Worm (Caenorhabditis elegans) whole organism, L1 larva: ENCODE measurements around the gene paa-1.

Experiments
- C04F5.9 ChIP-seq: sonication (generic microtip); optimal IDR thresholded peaks from 2 replicates; lab custom pipeline; 2016; ENCODE audit warnings: missing genetic modification characterization, missing compliant biosample characterization
- C16A3.4 ChIP-seq: fragments of 150-350 bp; optimal IDR thresholded peaks from 2 replicates; lab custom pipeline; 2014; ENCODE audit warnings: missing biosample characterization, missing genetic modification characterization
- F16B12.6 ChIP-seq: fragments of 150-350 bp; optimal IDR thresholded peaks from 2 replicates; lab custom pipeline; 2014; ENCODE audit warnings: missing biosample characterization, missing genetic modification characterization
- Y116A8C.19 ChIP-seq: sonication (generic microtip); optimal IDR thresholded peaks from 2 replicates; lab custom pipeline; 2016; ENCODE audit warnings: missing compliant biosample characterization, missing genetic modification characterization, borderline replicate concordance
- aha-1 ChIP-seq: fragments of 150-350 bp; optimal IDR thresholded peaks from 2 replicates; lab custom pipeline; 2014; ENCODE audit warnings: missing biosample characterization, missing genetic modification characterization
- alr-1 ChIP-seq: fragments of 200-800 bp; sonication (Bioruptor generic); optimal IDR thresholded peaks from 2 replicates; lab custom pipeline; 2018; ENCODE audit warnings: borderline replicate concordance, mild to moderate bottlenecking, missing genetic modification characterization, missing compliant biosample characterization
- ama-1 ChIP-seq: fragments of 150-350 bp; optimal IDR thresholded peaks from 2 replicates; lab custom pipeline; 2014
- blmp-1 ChIP-seq: fragments of 150-350 bp; optimal IDR thresholded peaks from 2 replicates; lab custom pipeline; 2014; ENCODE audit warnings: missing biosample characterization, missing genetic modification characterization
- ceh-63 ChIP-seq: fragments of 200-800 bp; sonication (Bioruptor generic); optimal IDR thresholded peaks from 2 replicates; lab custom pipeline; 2018; ENCODE audit warnings: mild to moderate bottlenecking, missing genetic modification characterization, missing compliant biosample characterization
- ceh-82 ChIP-seq, 3 experiments: fragments of 150-350 bp in 1 of 3; sonication (generic microtip) in 2 of 3; optimal IDR thresholded peaks; 2 replicates each; lab custom pipeline; 2014 to 2017; ENCODE audit warnings: missing biosample characterization in 3 of 3, missing genetic modification characterization in 3 of 3
- dpl-1 ChIP-seq, 3 experiments: fragments of 150-350 bp in 2 of 3; sonication (generic microtip) in 1 of 3; optimal IDR thresholded peaks; 2 replicates each; lab custom pipeline; 2014 to 2017; ENCODE audit warnings: missing biosample characterization in 3 of 3, missing genetic modification characterization in 3 of 3, missing genetic modification reagents in 3 of 3
- efl-1 ChIP-seq, 4 experiments: fragments of 150-350 bp; optimal IDR thresholded peaks in 3 of 4; peaks in 1 of 4; 1 replicate in 1 of 4; 2 replicates in 3 of 4; lab custom pipeline; 2014; ENCODE audit warnings: missing biosample characterization in 2 of 4, missing genetic modification characterization in 2 of 4, missing genetic modification reagents in 2 of 4
- egl-13 ChIP-seq: sonication (generic microtip); optimal IDR thresholded peaks from 2 replicates; lab custom pipeline; 2016; ENCODE audit warnings: missing genotype, missing genetic modification reagents, missing genetic modification characterization, missing compliant biosample characterization
- elt-2 ChIP-seq: sonication (generic microtip); optimal IDR thresholded peaks from 2 replicates; lab custom pipeline; 2016; ENCODE audit warnings: missing genetic modification characterization, mild to moderate bottlenecking, inconsistent platforms, missing compliant biosample characterization, missing genetic modification reagents
- elt-3 ChIP-seq, 6 experiments: fragments of 150-350 bp in 1 of 6; sonication (generic microtip); optimal IDR thresholded peaks; 2 replicates each; lab custom pipeline; 2017 to 2018; ENCODE audit warnings: missing biosample characterization in 6 of 6, missing genetic modification characterization in 6 of 6, inconsistent platforms in 1 of 6
- grh-1 ChIP-seq: fragments of 200-800 bp; sonication (Bioruptor generic); IDR thresholded peaks from 2 replicates; pipeline ENCODE4 v1.3.6; 2022; ENCODE audit warnings: missing genetic modification reagents, missing genetic modification characterization, missing compliant biosample characterization
- hlh-17 ChIP-seq: fragments of 200-800 bp; sonication (Bioruptor generic); optimal IDR thresholded peaks from 2 replicates; lab custom pipeline; 2018; ENCODE audit warnings: missing genetic modification characterization, mild to moderate bottlenecking, missing compliant biosample characterization, moderate library complexity, borderline replicate concordance
- hlh-4 ChIP-seq: sonication (generic microtip); optimal IDR thresholded peaks from 2 replicates; lab custom pipeline; 2016; ENCODE audit warnings: mild to moderate bottlenecking, missing genetic modification characterization, missing compliant biosample characterization
- lin-13 ChIP-seq: fragments of 150-350 bp; optimal IDR thresholded peaks from 2 replicates; lab custom pipeline; 2014; ENCODE audit warnings: missing biosample characterization, missing genetic modification reagents, missing genetic modification characterization
- lin-14 ChIP-seq: fragments of 200-800 bp; sonication (Bioruptor generic); optimal IDR thresholded peaks from 2 replicates; lab custom pipeline; 2018; ENCODE audit warnings: mild to moderate bottlenecking, missing genetic modification characterization, moderate library complexity, missing compliant biosample characterization
- lin-15B ChIP-seq: fragments of 150-350 bp; sonication (generic microtip); optimal IDR thresholded peaks from 3 replicates; lab custom pipeline; 2014; ENCODE audit warnings: missing biosample characterization, missing genetic modification characterization
- lin-35 ChIP-seq, 2 experiments: fragments of 150-350 bp; optimal IDR thresholded peaks; 2 replicates each; lab custom pipeline; 2014; ENCODE audit warnings: missing biosample characterization in 2 of 2, missing genetic modification characterization in 2 of 2, missing genetic modification reagents in 2 of 2
- lin-39 ChIP-seq: fragments of 150-350 bp; optimal IDR thresholded peaks from 2 replicates; lab custom pipeline; 2014; ENCODE audit warnings: missing biosample characterization, missing genetic modification reagents, missing genetic modification characterization
- lir-3 ChIP-seq: sonication (generic microtip); optimal IDR thresholded peaks from 2 replicates; lab custom pipeline; 2016; ENCODE audit warnings: mild to moderate bottlenecking, missing genetic modification characterization, moderate library complexity, missing compliant biosample characterization; ENCODE audit not compliant: poor library complexity
- lsy-2 ChIP-seq, 2 experiments: fragments of 150-350 bp; optimal IDR thresholded peaks; 2 replicates each; lab custom pipeline; 2014; ENCODE audit warnings: missing biosample characterization in 2 of 2, missing genetic modification characterization in 2 of 2
- mef-2 ChIP-seq: fragments of 150-350 bp; optimal IDR thresholded peaks from 2 replicates; lab custom pipeline; 2014; ENCODE audit warnings: missing biosample characterization, missing genetic modification characterization
- mep-1 ChIP-seq: fragments of 150-350 bp; optimal IDR thresholded peaks from 2 replicates; lab custom pipeline; 2014; ENCODE audit warnings: missing biosample characterization, missing genetic modification characterization
- nhr-11 ChIP-seq: fragments of 150-350 bp; optimal IDR thresholded peaks from 2 replicates; lab custom pipeline; 2014; ENCODE audit warnings: missing biosample characterization, missing genetic modification characterization
- nhr-19 ChIP-seq: fragments of 200-800 bp; sonication (Bioruptor generic); conservative IDR thresholded peaks from 2 replicates; pipeline ENCODE4 v1.3.6; 2022; ENCODE audit warnings: missing genetic modification characterization, missing compliant biosample characterization
- nhr-20 ChIP-seq: sonication (generic microtip); optimal IDR thresholded peaks from 2 replicates; lab custom pipeline; 2016; ENCODE audit warnings: mild to moderate bottlenecking, missing genetic modification characterization, missing compliant biosample characterization
- nhr-28 ChIP-seq: fragments of 150-350 bp; optimal IDR thresholded peaks from 2 replicates; lab custom pipeline; 2014; ENCODE audit warnings: missing biosample characterization, missing genetic modification characterization
- nhr-47 ChIP-seq: sonication (generic microtip); optimal IDR thresholded peaks from 2 replicates; lab custom pipeline; 2016; ENCODE audit warnings: mild to moderate bottlenecking, missing genetic modification characterization, moderate library complexity, missing compliant biosample characterization
- nhr-71 ChIP-seq: sonication (generic microtip); optimal IDR thresholded peaks from 2 replicates; lab custom pipeline; 2016; ENCODE audit warnings: mild to moderate bottlenecking, missing genetic modification characterization, moderate library complexity, missing compliant biosample characterization
- nhr-77 ChIP-seq: fragments of 150-350 bp; optimal IDR thresholded peaks from 2 replicates; lab custom pipeline; 2014; ENCODE audit warnings: missing biosample characterization, missing genetic modification characterization
- nhr-85 ChIP-seq: sonication (generic microtip); peaks from one replicate; lab custom pipeline; 2016; ENCODE audit warnings: missing genetic modification characterization, inconsistent platforms, missing compliant biosample characterization
- nhr-90 ChIP-seq: sonication (generic microtip); optimal IDR thresholded peaks from 2 replicates; lab custom pipeline; 2016; ENCODE audit warnings: mild to moderate bottlenecking, missing genetic modification characterization, missing compliant biosample characterization; ENCODE audit not compliant: poor library complexity
- pax-3 ChIP-seq: fragments of 200-800 bp; sonication (Bioruptor generic); optimal IDR thresholded peaks from 2 replicates; lab custom pipeline; 2018; ENCODE audit warnings: mild to moderate bottlenecking, missing genetic modification characterization, moderate library complexity, missing compliant biosample characterization
- rnt-1 ChIP-seq: sonication (generic microtip); optimal IDR thresholded peaks from 2 replicates; lab custom pipeline; 2016; ENCODE audit warnings: mild to moderate bottlenecking, missing genetic modification characterization, moderate library complexity, missing compliant biosample characterization
- skn-1 ChIP-seq: fragments of 150-350 bp; optimal IDR thresholded peaks from 2 replicates; lab custom pipeline; 2014; ENCODE audit warnings: missing biosample characterization, missing genetic modification characterization
- snu-23 ChIP-seq: sonication (generic microtip); optimal IDR thresholded peaks from 2 replicates; lab custom pipeline; 2016; ENCODE audit warnings: missing genetic modification characterization, missing compliant biosample characterization
- sox-4 ChIP-seq: sonication (generic microtip); optimal IDR thresholded peaks from 2 replicates; lab custom pipeline; 2016; ENCODE audit warnings: missing genetic modification characterization, missing compliant biosample characterization
- swsn-7 ChIP-seq: sonication (generic microtip); optimal IDR thresholded peaks from 2 replicates; lab custom pipeline; 2016; ENCODE audit warnings: missing genetic modification characterization, missing compliant biosample characterization
- tlp-1 ChIP-seq: fragments of 150-350 bp; optimal IDR thresholded peaks from 2 replicates; lab custom pipeline; 2014; ENCODE audit warnings: missing biosample characterization, missing genetic modification characterization
- unc-130 ChIP-seq: fragments of 150-350 bp; optimal IDR thresholded peaks from 2 replicates; lab custom pipeline; 2017; ENCODE audit warnings: missing biosample characterization, missing genetic modification characterization, inconsistent platforms
- unc-98 ChIP-seq: fragments of 200-800 bp; sonication (Bioruptor generic); IDR thresholded peaks from 2 replicates; pipeline ENCODE4 v1.3.6; 2022; ENCODE audit warnings: missing genetic modification characterization, missing compliant biosample characterization
- xbp-1 ChIP-seq: sonication (generic microtip); optimal IDR thresholded peaks from 2 replicates; lab custom pipeline; 2016; ENCODE audit warnings: missing genetic modification characterization, missing compliant biosample characterization
- ztf-4 ChIP-seq: fragments of 150-350 bp; optimal IDR thresholded peaks from 2 replicates; lab custom pipeline; 2014; ENCODE audit warnings: missing biosample characterization, missing genetic modification characterization

The paa-1 gene

DNA sequence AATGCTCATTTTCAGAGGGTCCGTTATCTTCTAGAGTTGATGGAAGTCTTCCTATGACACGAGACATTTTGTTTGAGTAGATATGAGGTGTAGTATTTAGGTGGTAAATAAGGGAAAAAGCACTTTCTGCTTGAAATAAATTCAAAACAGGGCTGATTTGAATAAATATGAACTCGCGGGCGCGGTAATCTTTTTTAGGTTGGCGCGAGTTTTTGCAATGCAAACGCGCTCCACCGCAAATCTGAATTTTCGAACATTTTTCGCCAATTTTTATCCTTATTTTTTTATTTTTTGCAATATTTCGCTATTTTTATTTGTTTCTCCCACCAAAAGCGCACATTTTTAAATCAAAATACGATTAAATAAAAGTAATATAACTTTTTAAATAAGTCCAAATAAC lies 2.4 kb upstream of the paa-1 start, which contains the start of gene skpt-1:
Gene skpt-1 (minus strand): TSS at position 219 of the 400 bp plus-strand sequence.
- peak; percentile 26 for TF ChIP-seq snu-23 (GFP tag; lab: Kevin White, UChicago)
- peak; percentile 49 for TF ChIP-seq F16B12.6 (tag; lab: Kevin White, UChicago)
- peak; percentile 33 for TF ChIP-seq nhr-47 (tag; lab: Kevin White, UChicago)
- peak; percentile 79 to 89 (median 86) for TF ChIP-seq dpl-1 (GFP tag; optimal IDR thresholded peaks at IDR 0.05; lab: Kevin White, UChicago)
- TF ChIP-seq C16A3.4 (tag; lab: Kevin White, UChicago), result peak; percentile 44
- TF ChIP-seq lsy-2 (tag; optimal IDR thresholded peaks at IDR 0.05; lab: Kevin White, UChicago), result peak; percentile 29 to 84
- TF ChIP-seq nhr-20 (tag; lab: Kevin White, UChicago), result peak; percentile 11
- TF ChIP-seq lin-35 (GFP tag; optimal IDR thresholded peaks at IDR 0.05; lab: Kevin White, UChicago), result peak; percentile 80 to 93
- TF ChIP-seq lin-15B (tag; lab: Kevin White, UChicago), result peak; percentile 45
- TF ChIP-seq nhr-90 (tag; lab: Kevin White, UChicago), result no peak
- TF ChIP-seq nhr-19 (GFP tag; lab: Robert Waterston, UW), result 0 out of 2 replicates have a peak, but pooled peaks have one; percentile 16
- TF ChIP-seq alr-1 (tag; lab: Kevin White, UChicago), result no peak
- no peak for TF ChIP-seq unc-98
- peak; percentile 72 to 84 for TF ChIP-seq efl-1 (optimal IDR thresholded peaks at IDR 0.05; lab: Kevin White, UChicago)
- peak; percentile 87 to 99 for TF ChIP-seq efl-1 (GFP tag; optimal IDR thresholded peaks at IDR 0.05 in 1 of 2; lab: Kevin White, UChicago)
- TF ChIP-seq skn-1, result peak; percentile 41
- TF ChIP-seq rnt-1 (tag; lab: Kevin White, UChicago), result peak; percentile 17
- TF ChIP-seq elt-2 (tag; lab: Kevin White, UChicago), result no peak
- TF ChIP-seq ceh-82 (tag; optimal IDR thresholded peaks at IDR 0.05; lab: Kevin White, UChicago), result peak in 1 of 3 experiments; percentile 34
- TF ChIP-seq nhr-71 (tag; lab: Kevin White, UChicago), result peak; percentile 36
- peak; percentile 32 for TF ChIP-seq lin-14 (GFP tag; lab: Kevin White, UChicago)
- TF ChIP-seq blmp-1, result peak; percentile 13
- TF ChIP-seq grh-1 (GFP tag; lab: Robert Waterston, UW), result no peak
- TF ChIP-seq nhr-85 (tag; lab: Kevin White, UChicago), result peak; percentile 16
- TF ChIP-seq aha-1, result no peak
- TF ChIP-seq swsn-7, result peak; percentile 9
- TF ChIP-seq xbp-1 (tag; lab: Kevin White, UChicago), result no peak

DNA sequence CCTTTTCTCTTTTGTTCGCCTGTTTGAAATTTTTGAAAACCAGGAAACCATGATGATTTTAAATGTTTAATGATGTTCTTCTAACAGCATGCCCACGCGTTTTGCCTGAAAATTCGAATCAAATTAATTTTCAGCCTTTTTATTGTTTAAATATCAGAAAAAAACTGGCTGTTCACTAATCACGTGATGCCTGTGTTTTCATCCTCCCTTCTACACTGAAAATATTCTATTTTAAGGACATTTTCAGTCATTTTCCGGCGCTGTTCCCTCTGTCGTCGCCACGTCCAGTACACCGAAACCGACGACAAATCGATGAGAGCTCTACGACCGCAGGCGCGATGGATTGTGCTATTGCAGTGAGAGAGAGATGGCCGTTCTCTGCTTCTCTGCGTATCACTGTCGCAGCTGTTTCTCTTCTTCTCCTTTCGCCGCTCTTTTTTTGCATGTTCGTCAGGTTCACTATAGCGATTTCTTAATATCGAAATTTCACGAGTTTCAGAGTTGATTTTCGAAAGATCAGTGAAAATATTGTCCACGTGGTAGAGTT lies 695 bp upstream of the paa-1 start, which contains the start of gene F48E8.8:
Gene F48E8.8 (minus strand): TSS at position 51 of the 547 bp plus-strand sequence.
- TF ChIP-seq snu-23 (GFP tag; lab: Kevin White, UChicago), result peak; percentile 66
- TF ChIP-seq ztf-4 (tag; lab: Kevin White, UChicago), result no peak
- no peak for TF ChIP-seq tlp-1 (tag; lab: Kevin White, UChicago)
- no peak for TF ChIP-seq sox-4 (tag; lab: Kevin White, UChicago)
- TF ChIP-seq efl-1 (optimal IDR thresholded peaks at IDR 0.05; lab: Kevin White, UChicago), result peak; percentile 77 to 83
- TF ChIP-seq efl-1 (GFP tag; optimal IDR thresholded peaks at IDR 0.05 in 1 of 2; lab: Kevin White, UChicago), result peak; percentile 65 to 96
- no peak for TF ChIP-seq hlh-4 (tag; lab: Kevin White, UChicago)
- no peak for TF ChIP-seq pax-3
- TF ChIP-seq ama-1 (lab: Kevin White, UChicago), result no peak
- TF ChIP-seq nhr-19 (GFP tag; lab: Robert Waterston, UW), result 0 out of 2 replicates have a peak, but pooled peaks have one; percentile 36
- TF ChIP-seq C04F5.9 (tag; lab: Kevin White, UChicago), result no peak
- TF ChIP-seq nhr-77, result peak; percentile 14
- TF ChIP-seq hlh-17 (GFP tag; lab: Kevin White, UChicago), result no peak
- no peak for TF ChIP-seq nhr-28 (tag; lab: Kevin White, UChicago)
- TF ChIP-seq egl-13 (tag; lab: Kevin White, UChicago), result no peak
- peak; percentile 50 for TF ChIP-seq nhr-20 (tag; lab: Kevin White, UChicago)
- peak; percentile 74 for TF ChIP-seq nhr-71 (tag; lab: Kevin White, UChicago)
- TF ChIP-seq rnt-1 (tag; lab: Kevin White, UChicago), result peak; percentile 83
- peak; percentile 65 to 69 for TF ChIP-seq lin-35 (GFP tag; optimal IDR thresholded peaks at IDR 0.05; lab: Kevin White, UChicago)
- TF ChIP-seq lin-13 (GFP tag; lab: Kevin White, UChicago), result no peak
- TF ChIP-seq lin-39 (tag; lab: Kevin White, UChicago), result no peak
- TF ChIP-seq elt-3 (tag; optimal IDR thresholded peaks at IDR 0.05; lab: Kevin White, UChicago), result no peak
- peak; percentile 32 for TF ChIP-seq xbp-1 (tag; lab: Kevin White, UChicago)
- peak; percentile 9 to 58 (median 49) for TF ChIP-seq ceh-82 (tag; optimal IDR thresholded peaks at IDR 0.05; lab: Kevin White, UChicago)
- no peak for TF ChIP-seq lir-3 (tag; lab: Kevin White, UChicago)
- TF ChIP-seq Y116A8C.19, result no peak
- TF ChIP-seq blmp-1, result no peak
- no peak for TF ChIP-seq nhr-11 (tag; lab: Kevin White, UChicago)
- TF ChIP-seq ceh-63 (GFP tag; lab: Kevin White, UChicago), result no peak
- TF ChIP-seq mef-2 (tag; lab: Kevin White, UChicago), result no peak
- TF ChIP-seq mep-1 (tag; lab: Kevin White, UChicago), result peak; percentile 30
- peak; percentile 35 for TF ChIP-seq unc-130 (tag; lab: Kevin White, UChicago)
- no peak for TF ChIP-seq aha-1
- peak; percentile 70 for TF ChIP-seq nhr-85 (tag; lab: Kevin White, UChicago)
